Fruit fly (Drosophila melanogaster): ENCODE measurements around the gene Mrp5.

Gene Mrp5

DNA sequence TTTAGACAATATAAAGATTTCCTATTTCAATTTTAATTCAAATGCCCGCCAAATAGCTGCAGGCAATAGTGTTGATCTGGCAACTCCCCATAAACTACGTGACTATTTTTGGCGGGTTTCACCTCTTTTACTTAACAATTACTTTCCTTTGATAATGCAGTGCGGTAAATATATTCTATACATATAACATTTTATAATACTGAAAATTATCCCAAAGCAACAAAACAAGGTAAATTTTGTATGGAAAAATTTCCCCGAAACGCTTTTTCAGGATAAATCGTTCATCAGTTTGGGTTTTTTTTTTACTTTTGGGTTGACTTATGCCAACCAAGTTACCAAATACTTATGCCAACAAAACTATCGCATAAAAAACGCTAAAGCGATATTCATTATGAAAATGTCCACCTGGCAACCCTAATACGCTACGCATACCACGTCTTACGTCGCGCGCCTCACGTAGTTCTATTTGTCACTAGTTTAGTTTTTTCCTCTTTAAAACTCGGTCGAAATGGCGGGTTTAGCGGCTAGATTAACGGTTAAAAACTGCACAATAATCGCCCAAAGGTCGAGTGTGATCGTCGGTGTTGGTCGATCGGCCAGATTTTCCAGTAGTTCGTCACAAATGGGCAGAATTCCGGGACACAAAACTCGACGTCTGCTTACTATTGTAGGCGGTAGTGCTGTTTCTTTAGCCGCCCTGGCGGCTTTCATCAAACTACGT, 28.4 kb downstream of the Mrp5 start, which contains the start of gene MICU3:
Gene MICU3 (plus strand): TSS at position 442 of the 721 bp plus-strand sequence.
- TF ChIP-seq fd85E (GFP tag; optimal IDR thresholded peaks at IDR 0.05), result no peak
- no peak for TF ChIP-seq Sox102F (GFP tag; optimal IDR thresholded peaks at IDR 0.05)
- TF ChIP-seq dsx (GFP tag; optimal IDR thresholded peaks at IDR 0.05; ENCODE audit: poor library complexity, severe bottlenecking), result no peak
- no peak for TF ChIP-seq achi (GFP tag; optimal IDR thresholded peaks at IDR 0.05)
- peak; percentile 69 for TF ChIP-seq CG31627 (GFP tag; optimal IDR thresholded peaks at IDR 0.05)
- no peak for TF ChIP-seq CG6808 (GFP tag; optimal IDR thresholded peaks at IDR 0.05)
- TF ChIP-seq Eip93F (GFP tag; optimal IDR thresholded peaks at IDR 0.05), result no peak
- peak; percentile 45 for TF ChIP-seq CG6792 (GFP tag; optimal IDR thresholded peaks at IDR 0.05)
- peak; percentile 50 for TF ChIP-seq topi (GFP tag; optimal IDR thresholded peaks at IDR 0.05)
- TF ChIP-seq Gug (GFP tag; IDR thresholded peaks at IDR 0.05), result peak; percentile 42
- peak; percentile 7 for TF ChIP-seq fd59A (GFP tag; optimal IDR thresholded peaks at IDR 0.05)
- peak; percentile 6 for TF ChIP-seq CG8319 (GFP tag; optimal IDR thresholded peaks at IDR 0.05)
- no peak for TF ChIP-seq Hr38 (GFP tag; optimal IDR thresholded peaks at IDR 0.05)
- no peak for TF ChIP-seq CG6276 (GFP tag; optimal IDR thresholded peaks at IDR 0.05)
- TF ChIP-seq CG34406 (GFP tag; optimal IDR thresholded peaks at IDR 0.05), result no peak
- TF ChIP-seq CG7368 (GFP tag; optimal IDR thresholded peaks at IDR 0.05), result no peak
- peak; percentile 66 for TF ChIP-seq cyc (GFP tag; optimal IDR thresholded peaks at IDR 0.05)
- no peak for TF ChIP-seq Smox (GFP tag; optimal IDR thresholded peaks at IDR 0.05)
- no peak for TF ChIP-seq Lpt (GFP tag; optimal IDR thresholded peaks at IDR 0.05)
- TF ChIP-seq CG32006 (GFP tag; optimal IDR thresholded peaks at IDR 0.05), result no peak
- TF ChIP-seq CG8119 (GFP tag; IDR thresholded peaks at IDR 0.05), result no peak
- peak; percentile 79 for TF ChIP-seq svp (GFP tag)
- no peak for TF ChIP-seq Hr4 (GFP tag; optimal IDR thresholded peaks at IDR 0.05)
- peak; percentile 59 for TF ChIP-seq lz (GFP tag; optimal IDR thresholded peaks at IDR 0.05)
- peak; percentile 62 for TF ChIP-seq acj6 (GFP tag; optimal IDR thresholded peaks at IDR 0.05)
- TF ChIP-seq Sox14 (GFP tag; optimal IDR thresholded peaks at IDR 0.05), result no peak
- peak; percentile 17; the same call in 1 of the 2 replicates for TF ChIP-seq CG11294 (GFP tag; IDR thresholded peaks at IDR 0.05)
- no peak for TF ChIP-seq CG3919 (GFP tag; optimal IDR thresholded peaks at IDR 0.05)
- peak; percentile 50 for TF ChIP-seq CG15336 (GFP tag; IDR thresholded peaks at IDR 0.05)
- no peak for TF ChIP-seq pdm3 (GFP tag; optimal IDR thresholded peaks at IDR 0.05)
- TF ChIP-seq CG10669 (GFP tag; optimal IDR thresholded peaks at IDR 0.05), result no peak
- TF ChIP-seq eg (GFP tag; IDR thresholded peaks at IDR 0.05), result no peak; the same call in 2 of the 3 replicates
- TF ChIP-seq CG8632 (GFP tag; optimal IDR thresholded peaks at IDR 0.05), result peak; percentile 22
- TF ChIP-seq Blimp-1 (GFP tag; optimal IDR thresholded peaks at IDR 0.05), result no peak
- no peak for TF ChIP-seq CG16779 (tag; optimal IDR thresholded peaks at IDR 0.05)
- peak; percentile 69 for TF ChIP-seq CG10631 (GFP tag; optimal IDR thresholded peaks at IDR 0.05)
- TF ChIP-seq Eip75B (GFP tag; optimal IDR thresholded peaks at IDR 0.05), result no peak
- peak in 1 of 2 experiments; percentile 10 for TF ChIP-seq salr (GFP tag; optimal IDR thresholded peaks at IDR 0.05)
- no peak for TF ChIP-seq net (GFP tag; optimal IDR thresholded peaks at IDR 0.05)
- peak; percentile 11 for TF ChIP-seq CG11902 (GFP tag; optimal IDR thresholded peaks at IDR 0.05)
- TF ChIP-seq dac (GFP tag; optimal IDR thresholded peaks at IDR 0.05), result peak; percentile 26
- no peak for TF ChIP-seq CG9139 (GFP tag; optimal IDR thresholded peaks at IDR 0.05)
- peak; percentile 30 for TF ChIP-seq Ets21C (GFP tag; optimal IDR thresholded peaks at IDR 0.05)
- TF ChIP-seq CG6163 (GFP tag; IDR thresholded peaks at IDR 0.05), result peak; percentile 64; the same call in 1 of the 3 replicates
- no peak for TF ChIP-seq OdsH (GFP tag; optimal IDR thresholded peaks at IDR 0.05)
- peak; percentile 3 for TF ChIP-seq vri (GFP tag; optimal IDR thresholded peaks at IDR 0.05)
- no peak for TF ChIP-seq CG1621 (tag; optimal IDR thresholded peaks at IDR 0.05)
- TF ChIP-seq ss (GFP tag; optimal IDR thresholded peaks at IDR 0.05), result no peak
- no peak for TF ChIP-seq CG3032 (tag; optimal IDR thresholded peaks at IDR 0.05)
- no peak for TF ChIP-seq Ets96B (tag; optimal IDR thresholded peaks at IDR 0.05)
- no peak for TF ChIP-seq fkh (GFP tag; optimal IDR thresholded peaks at IDR 0.05)
